Fruit fly (Drosophila melanogaster): ENCODE measurements around the gene Adi1.

The Adi1 gene

DNA sequence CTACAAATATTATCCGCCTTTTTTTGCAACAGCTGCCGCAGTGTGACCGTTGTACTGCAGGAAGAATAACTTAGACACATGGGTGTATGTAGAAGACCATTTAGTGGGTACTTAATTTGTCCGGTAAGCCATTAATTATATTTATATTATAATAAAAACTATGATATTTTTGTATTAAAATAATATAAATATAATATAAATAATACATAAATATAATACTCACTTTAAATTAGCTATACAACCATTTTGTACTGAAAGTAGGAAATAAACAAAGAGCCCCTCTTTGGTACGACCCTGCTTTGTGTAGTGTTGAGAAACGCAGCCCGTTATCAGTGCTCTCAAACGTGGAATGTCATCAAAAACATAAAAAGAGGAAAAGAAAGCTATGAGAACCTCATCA is 25.4 kb upstream of the Adi1 start, which contains the start of gene Cnep1r2 (continued):
- TF ChIP-seq CG18011 (GFP tag; optimal IDR thresholded peaks at IDR 0.05) (peak; percentile 75), pan (optimal IDR thresholded peaks at IDR 0.05) (no peak), pan (GFP tag; optimal IDR thresholded peaks at IDR 0.05 in 1 of 2, IDR thresholded peaks at IDR 0.05 in 1 of 2) (peak in 1 of 2 experiments; percentile 96), CG16779 (GFP tag; IDR thresholded peaks at IDR 0.05) (peak; percentile 49; the same call in 1 of the 2 replicates), ssp (GFP tag; IDR thresholded peaks at IDR 0.05) (peak; percentile 92), Six4 (GFP tag; optimal IDR thresholded peaks at IDR 0.05) (peak; percentile 93), CG1233 (GFP tag; optimal IDR thresholded peaks at IDR 0.05) (peak; percentile 96), sd (tag; optimal IDR thresholded peaks at IDR 0.05) (peak; percentile 93), fu2 (GFP tag; optimal IDR thresholded peaks at IDR 0.05) (peak; percentile 58), ham (GFP tag; IDR thresholded peaks at IDR 0.05) (peak; percentile 75; the same call in 1 of the 2 replicates), dimm (GFP tag; IDR thresholded peaks at IDR 0.05) (peak; percentile 76), Kr (GFP tag; optimal IDR thresholded peaks at IDR 0.05) (peak; percentile 36), mirr (GFP tag; optimal IDR thresholded peaks at IDR 0.05) (peak; percentile 71), CG6654 (GFP tag; optimal IDR thresholded peaks at IDR 0.05) (peak; percentile 79), CG13424 (tag; optimal IDR thresholded peaks at IDR 0.05) (peak; percentile 98), row (GFP tag; IDR thresholded peaks at IDR 0.05) (peak; percentile 99), Usf (GFP tag; optimal IDR thresholded peaks at IDR 0.05) (peak; percentile 94), eve (GFP tag; optimal IDR thresholded peaks at IDR 0.05) (no peak), Hr78 (GFP tag; optimal IDR thresholded peaks at IDR 0.05) (no peak), shn (GFP tag; optimal IDR thresholded peaks at IDR 0.05) (peak; percentile 59), sim (GFP tag; IDR thresholded peaks at IDR 0.05) (peak; percentile 88), Hmx (GFP tag; optimal IDR thresholded peaks at IDR 0.05) (no peak), CG15269 (tag; optimal IDR thresholded peaks at IDR 0.05) (peak; percentile 97), CG3726 (GFP tag; IDR thresholded peaks at IDR 0.05) (peak; percentile 88; the same call in 2 of the 3 replicates), kah (GFP tag; optimal IDR thresholded peaks at IDR 0.05) (peak; percentile 84), CG1832 (GFP tag; optimal IDR thresholded peaks at IDR 0.05) (no peak), inv (GFP tag; IDR thresholded peaks at IDR 0.05; ENCODE audit: partially characterized antibody) (no peak), CG17385 (GFP tag; optimal IDR thresholded peaks at IDR 0.05) (peak; percentile 93), Dp (GFP tag; optimal IDR thresholded peaks at IDR 0.05) (peak; percentile 37), sug (tag; optimal IDR thresholded peaks at IDR 0.05) (peak; percentile 97), gce (GFP tag; IDR thresholded peaks at IDR 0.05) (peak; percentile 90), Hmr (GFP tag; optimal IDR thresholded peaks at IDR 0.05) (peak; percentile 96), btn (GFP tag; optimal IDR thresholded peaks at IDR 0.05) (no peak), chinmo (GFP tag; IDR thresholded peaks at IDR 0.05; ENCODE audit: partially characterized antibody) (no peak), CG10147 (GFP tag; optimal IDR thresholded peaks at IDR 0.05) (peak; percentile 89), jing (GFP tag; optimal IDR thresholded peaks at IDR 0.05) (peak; percentile 74), Dip2 (GFP tag; IDR thresholded peaks at IDR 0.05) (no peak), TFAM (GFP tag; optimal IDR thresholded peaks at IDR 0.05) (no peak), gsb-n (tag; optimal IDR thresholded peaks at IDR 0.05) (peak; percentile 98), pb (GFP tag; optimal IDR thresholded peaks at IDR 0.05) (peak; percentile 28), kay (GFP tag; optimal IDR thresholded peaks at IDR 0.05) (peak; percentile 69), Fer2 (tag; optimal IDR thresholded peaks at IDR 0.05) (peak; percentile 97), Gsc (GFP tag; IDR thresholded peaks at IDR 0.05) (no peak), CG17359 (tag; optimal IDR thresholded peaks at IDR 0.05) (peak; percentile 96), fd102C (GFP tag; optimal IDR thresholded peaks at IDR 0.05) (peak; percentile 58), CG6791 (GFP tag; IDR thresholded peaks at IDR 0.05; ENCODE audit: partially characterized antibody) (no peak), CG14050 (GFP tag; IDR thresholded peaks at IDR 0.05) (peak; percentile 91), dysf (GFP tag; IDR thresholded peaks at IDR 0.05) (peak; percentile 97), Hr39 (optimal IDR thresholded peaks at IDR 0.05) (no peak), CG30431 (GFP tag; optimal IDR thresholded peaks at IDR 0.05) (peak; percentile 96), CG17612 (GFP tag; IDR thresholded peaks at IDR 0.05) (peak; percentile 82)
